Fruit fly (Drosophila melanogaster) whole organism, pupa: ENCODE data around the gene cold.

ENCODE experiments used
- CG10348 ChIP-seq: fragments of 200-800 bp; sonication (Bioruptor generic); IDR thresholded peaks from 2 replicates; pipeline ENCODE4 v1.3.6; 2022; ENCODE audit warnings: missing biosample characterization, missing genetic modification characterization
- CG12605 ChIP-seq: fragments of 200-800 bp; sonication (Bioruptor generic); IDR thresholded peaks from 2 replicates; pipeline ENCODE4 v1.3.6; 2022; ENCODE audit warnings: missing biosample characterization, missing genetic modification characterization
- CG13204 ChIP-seq: fragments of 200-800 bp; sonication (Bioruptor generic); optimal IDR thresholded peaks from 2 replicates; lab custom pipeline; 2018; ENCODE audit warnings: missing biosample characterization, mild to moderate bottlenecking, missing genetic modification characterization, moderate library complexity
- CG32121 ChIP-seq: fragments of 200-800 bp; sonication (Bioruptor generic); IDR thresholded peaks from 2 replicates; pipeline ENCODE4 v1.3.6; 2022; ENCODE audit warnings: missing biosample characterization, missing genetic modification characterization
- Ets98B ChIP-seq: fragments of 200-800 bp; sonication (Bioruptor generic); IDR thresholded peaks from 2 replicates; pipeline ENCODE4 v1.3.6; 2022; ENCODE audit warnings: missing biosample characterization, missing genetic modification characterization
- Pif1A ChIP-seq: fragments of 200-800 bp; sonication (Bioruptor generic); optimal IDR thresholded peaks from 3 replicates; lab custom pipeline; 2016; ENCODE audit warnings: missing biosample characterization, missing genetic modification characterization

DNA sequence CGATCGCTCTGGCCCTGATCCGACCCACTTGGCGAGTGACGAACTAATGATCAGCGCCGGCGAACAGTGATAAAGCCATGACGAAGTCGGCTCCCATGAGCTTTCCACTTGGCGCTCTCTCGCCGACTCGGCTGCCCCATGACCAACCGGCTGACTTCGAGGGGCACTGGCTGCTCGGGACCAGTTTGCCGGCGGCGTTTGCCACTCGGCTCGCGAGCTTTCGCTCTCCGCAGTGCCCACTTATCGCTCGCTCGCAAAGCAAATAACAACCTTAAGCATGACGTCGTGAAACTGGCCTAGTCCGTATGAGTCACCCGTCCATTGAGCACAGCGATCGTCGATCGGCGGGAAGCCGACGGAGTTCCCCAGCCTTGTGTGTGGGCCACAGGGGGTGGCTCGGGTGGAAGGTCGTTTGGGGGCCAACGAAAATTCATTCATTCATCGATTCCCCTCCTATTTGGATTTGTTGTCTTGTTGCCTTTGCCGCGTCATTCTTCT is 21.6 kb upstream of the cold start, which contains the start of gene Ets21C:
- TF ChIP-seq CG10348, result no peak
- TF ChIP-seq Ets98B (GFP tag; lab: Robert Waterston, UW), result peak; percentile 79
- no peak for TF ChIP-seq Pif1A (GFP tag; lab: Kevin White, UChicago)
- peak; percentile 70 for TF ChIP-seq CG32121 (GFP tag; lab: Robert Waterston, UW)
- TF ChIP-seq CG12605, result peak; percentile 69
- TF ChIP-seq CG13204 (GFP tag; lab: Kevin White, UChicago), result peak; percentile 81
